Worm (Caenorhabditis elegans): ENCODE results near the gene F53F1.2.
A peak's percentile ranks its signal among the peaks of the same experiment; 100 is the strongest.

DNA sequence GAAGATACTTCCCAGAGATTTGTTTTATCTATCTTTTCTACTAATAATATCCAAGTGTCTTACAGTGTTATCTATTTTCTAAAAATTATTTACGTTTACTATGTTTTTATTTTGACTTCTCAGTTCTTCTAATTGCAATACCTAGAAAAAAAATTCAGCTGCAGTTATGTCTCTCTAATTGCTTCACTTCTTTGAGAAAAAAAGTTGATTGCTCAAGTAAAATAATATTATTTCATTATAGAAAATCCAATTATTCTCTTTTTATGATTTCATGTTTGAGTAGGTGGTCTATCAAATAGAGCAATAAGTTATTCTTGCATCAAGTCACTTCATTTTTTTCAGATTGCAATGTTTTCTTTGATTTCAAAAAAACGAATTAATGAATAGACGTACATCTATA lies 40.1 kb upstream of the F53F1.2 start:
- TF ChIP-seq ama-1 (optimal IDR thresholded peaks at IDR 0.05) (no peak), lsy-2 (tag; optimal IDR thresholded peaks at IDR 0.05) (peak; percentile 1 to 9), xbp-1 (tag; optimal IDR thresholded peaks at IDR 0.05) (no peak), unc-62 (GFP tag; optimal IDR thresholded peaks at IDR 0.05) (no peak), ceh-82 (tag; optimal IDR thresholded peaks at IDR 0.05) (no peak), skn-1 (tag; optimal IDR thresholded peaks at IDR 0.05) (no peak), lin-13 (GFP tag; optimal IDR thresholded peaks at IDR 0.05) (no peak), fkh-10 (GFP tag; optimal IDR thresholded peaks at IDR 0.05) (no peak), ces-1 (GFP tag; optimal IDR thresholded peaks at IDR 0.05) (no peak)

Measured in whole organism, L1 larva.